Worm (Caenorhabditis elegans) whole organism, L4 larva: Measurements from ENCODE around the gene cest-24.

ENCODE experiments used
- ZK546.5 ChIP-seq, 2 experiments: sonication (generic microtip); optimal IDR thresholded peaks; 2 replicates each; lab custom pipeline; 2017; ENCODE audit warnings: missing biosample characterization in 2 of 2, missing genetic modification characterization in 2 of 2
- aly-2 ChIP-seq: sonication (generic microtip); optimal IDR thresholded peaks from 2 replicates; lab custom pipeline; 2018; ENCODE audit warnings: missing biosample characterization, missing genetic modification characterization
- unc-62 ChIP-seq, 3 experiments: fragments of 150-350 bp in 1 of 3; sonication (generic microtip); optimal IDR thresholded peaks in 2 of 3; peaks in 1 of 3; 1 replicate in 1 of 3; 2 replicates in 2 of 3; lab custom pipeline; 2014 to 2017; ENCODE audit warnings: missing biosample characterization in 3 of 3, missing genetic modification characterization in 3 of 3, missing genetic modification reagents in 3 of 3, missing genotype in 1 of 3

DNA sequence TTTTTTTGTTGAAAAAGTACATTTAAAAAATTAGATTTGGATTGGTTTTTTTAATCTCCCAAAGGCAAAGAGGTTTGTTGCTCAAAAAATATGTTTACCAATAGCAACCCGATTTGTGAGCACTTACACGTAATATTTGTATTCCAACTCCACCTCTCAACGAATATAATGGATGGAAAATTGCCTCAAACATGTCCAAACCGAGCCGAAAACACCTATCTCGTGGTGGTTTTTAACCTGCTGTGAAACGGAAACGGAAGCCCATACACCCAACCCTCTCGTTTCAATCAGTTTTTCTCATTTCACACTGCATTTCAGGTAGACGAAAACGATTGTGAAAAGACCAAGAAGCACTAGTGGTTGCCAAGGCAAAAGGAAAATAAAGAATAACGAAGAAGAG is at the start of gene cest-24:
- TF ChIP-seq ZK546.5 (tag; optimal IDR thresholded peaks at IDR 0.05; lab: Kevin White, UChicago) = no peak
- no peak for TF ChIP-seq unc-62 (GFP tag; optimal IDR thresholded peaks at IDR 0.05 in 1 of 2; lab: Kevin White, UChicago)
- no peak for TF ChIP-seq unc-62 (tag; optimal IDR thresholded peaks at IDR 0.05; lab: Kevin White, UChicago)
- TF ChIP-seq aly-2 (tag; lab: Kevin White, UChicago) = no peak
